Worm (Caenorhabditis elegans): Measurements from ENCODE around the gene tbb-4.

Gene tbb-4

DNA sequence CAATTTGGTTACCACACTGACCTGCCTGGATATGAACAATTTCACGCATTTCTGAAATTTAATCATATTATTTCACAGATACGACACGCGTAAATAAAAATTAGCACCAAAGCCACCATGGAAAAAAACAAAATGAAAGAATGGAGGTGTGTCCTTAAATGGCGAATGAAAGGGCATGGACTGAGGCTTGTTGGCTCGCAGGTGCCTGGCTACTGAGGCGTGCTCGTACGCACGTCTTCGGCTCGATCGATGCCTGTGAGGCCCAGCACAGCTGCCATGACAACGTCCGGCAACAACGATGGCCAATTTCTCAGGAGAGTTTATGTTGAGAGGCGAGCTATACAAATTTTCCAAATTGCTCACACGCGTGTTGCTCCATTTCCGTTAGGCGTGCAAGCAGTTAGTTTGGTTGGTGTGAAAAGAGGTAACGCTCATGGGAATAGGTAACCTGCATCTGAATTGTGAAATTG, at the start of gene tbb-4:
tbb-4 (minus strand) TSS at position 51 of the 470 bp plus-strand sequence.
- TF ChIP-seq ama-1 (optimal IDR thresholded peaks at IDR 0.05), result no peak
- no peak for TF ChIP-seq ets-7 (tag; optimal IDR thresholded peaks at IDR 0.05)
- no peak for TF ChIP-seq flt-1 (GFP tag; IDR thresholded peaks at IDR 0.05)
- no peak for TF ChIP-seq sea-1 (GFP tag; conservative IDR thresholded peaks at IDR 0.05)
- no peak for TF ChIP-seq B0310.2 (tag; optimal IDR thresholded peaks at IDR 0.05)
- no peak for TF ChIP-seq tbx-37 (GFP tag; conservative IDR thresholded peaks at IDR 0.05)
- TF ChIP-seq pes-1 (GFP tag; IDR thresholded peaks at IDR 0.05), result no peak
- no peak for TF ChIP-seq hnd-1 (tag; optimal IDR thresholded peaks at IDR 0.05)
- no peak for TF ChIP-seq tra-4 (tag; optimal IDR thresholded peaks at IDR 0.05)
- no peak for TF ChIP-seq hmg-4 (GFP tag; optimal IDR thresholded peaks at IDR 0.05)
- no peak for TF ChIP-seq ceh-36 (tag; optimal IDR thresholded peaks at IDR 0.05)
- TF ChIP-seq aly-1 (tag; optimal IDR thresholded peaks at IDR 0.05), result no peak
- no peak for TF ChIP-seq scrt-1 (GFP tag; IDR thresholded peaks at IDR 0.05)
- no peak for TF ChIP-seq ceh-13 (GFP tag; optimal IDR thresholded peaks at IDR 0.05)
- no peak for TF ChIP-seq F13C5.2 (tag; optimal IDR thresholded peaks at IDR 0.05)
- no peak for TF ChIP-seq hmbx-1 (tag; optimal IDR thresholded peaks at IDR 0.05)
- no peak for TF ChIP-seq tbx-11 (GFP tag; IDR thresholded peaks at IDR 0.05)

DNA sequence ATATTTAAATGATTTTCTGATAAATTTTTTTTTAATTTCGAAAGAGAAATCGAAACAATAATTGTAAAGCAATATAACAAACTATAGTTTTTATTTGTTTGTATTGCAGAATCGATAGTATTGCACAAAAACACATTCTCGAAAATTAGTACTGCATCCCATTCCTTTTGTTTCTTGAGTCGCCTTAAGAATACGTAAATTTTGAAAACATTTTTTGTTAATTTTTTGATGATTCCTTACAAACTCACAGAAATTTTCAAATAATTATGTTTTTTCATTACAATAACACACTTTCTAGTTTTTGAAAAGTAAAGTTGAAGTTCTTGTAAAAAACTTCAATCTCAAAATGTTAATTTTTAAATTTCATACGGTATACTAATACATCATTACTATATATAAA, 49.5 kb upstream of the tbb-4 start:
- TF ChIP-seq B0310.2 (tag; optimal IDR thresholded peaks at IDR 0.05) (no peak), scrt-1 (GFP tag; IDR thresholded peaks at IDR 0.05) (no peak), hnd-1 (tag; optimal IDR thresholded peaks at IDR 0.05) (no peak), F13C5.2 (tag; optimal IDR thresholded peaks at IDR 0.05) (no peak), flt-1 (GFP tag; IDR thresholded peaks at IDR 0.05) (no peak), hmg-4 (GFP tag; optimal IDR thresholded peaks at IDR 0.05) (no peak), ama-1 (optimal IDR thresholded peaks at IDR 0.05) (no peak), ets-7 (tag; optimal IDR thresholded peaks at IDR 0.05) (no peak), pes-1 (GFP tag; IDR thresholded peaks at IDR 0.05) (no peak), tbx-11 (GFP tag; IDR thresholded peaks at IDR 0.05) (no peak), tra-4 (tag; optimal IDR thresholded peaks at IDR 0.05) (no peak), sea-1 (GFP tag; conservative IDR thresholded peaks at IDR 0.05) (no peak), ceh-36 (tag; optimal IDR thresholded peaks at IDR 0.05) (no peak), tbx-37 (GFP tag; conservative IDR thresholded peaks at IDR 0.05) (no peak), ceh-13 (GFP tag; optimal IDR thresholded peaks at IDR 0.05) (no peak), aly-1 (tag; optimal IDR thresholded peaks at IDR 0.05) (no peak)

DNA sequence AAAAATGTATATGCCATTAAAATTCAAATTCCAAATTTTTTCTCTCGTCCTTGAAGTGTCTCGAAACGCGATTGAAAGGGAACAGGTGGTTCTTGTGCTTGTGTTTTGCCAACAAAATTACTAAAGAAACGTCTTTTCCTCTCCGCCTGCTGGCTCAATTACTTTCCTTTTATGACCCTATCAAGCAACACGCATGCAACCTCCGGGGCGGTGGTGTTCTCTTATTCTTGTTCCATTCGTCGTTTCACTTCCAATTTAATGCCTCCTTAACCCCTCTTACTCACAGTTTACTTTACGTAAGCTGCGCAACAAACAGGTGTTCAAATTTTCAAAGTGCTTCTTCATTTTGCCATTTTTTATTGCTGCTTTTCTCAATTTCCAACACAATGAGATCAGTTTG, 47.1 kb upstream of the tbb-4 start:
- TF ChIP-seq tbx-11 (GFP tag; IDR thresholded peaks at IDR 0.05), result no peak
- no peak for TF ChIP-seq sea-1 (GFP tag; conservative IDR thresholded peaks at IDR 0.05)
- TF ChIP-seq tbx-37 (GFP tag; conservative IDR thresholded peaks at IDR 0.05), result no peak
- TF ChIP-seq ceh-13 (GFP tag; optimal IDR thresholded peaks at IDR 0.05), result no peak
- no peak for TF ChIP-seq ama-1 (optimal IDR thresholded peaks at IDR 0.05)
- TF ChIP-seq scrt-1 (GFP tag; IDR thresholded peaks at IDR 0.05), result no peak
- no peak for TF ChIP-seq flt-1 (GFP tag; IDR thresholded peaks at IDR 0.05)
- no peak for TF ChIP-seq ceh-36 (tag; optimal IDR thresholded peaks at IDR 0.05)
- no peak for TF ChIP-seq ets-7 (tag; optimal IDR thresholded peaks at IDR 0.05)
- no peak for TF ChIP-seq pes-1 (GFP tag; IDR thresholded peaks at IDR 0.05)
- TF ChIP-seq aly-1 (tag; optimal IDR thresholded peaks at IDR 0.05), result no peak

DNA sequence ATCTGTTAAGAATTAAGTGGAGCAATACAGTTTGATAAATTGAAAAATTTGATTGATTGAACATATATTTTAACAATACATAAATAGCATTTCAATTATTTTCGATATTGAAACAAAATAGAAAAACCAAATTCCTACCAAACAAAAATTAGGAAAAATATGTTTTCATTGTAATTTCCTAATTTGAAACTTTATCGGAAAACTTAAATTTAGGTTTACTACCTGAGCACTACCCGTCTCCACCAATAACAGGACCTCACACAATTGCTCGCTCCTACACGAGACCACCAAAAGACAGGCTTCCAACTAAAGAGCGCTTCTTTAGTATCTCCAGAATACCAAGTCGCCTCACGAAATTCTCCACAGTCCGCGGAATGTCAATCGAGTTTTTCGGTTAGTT, 40.1 kb upstream of the tbb-4 start:
- TF ChIP-seq ets-7 (tag; optimal IDR thresholded peaks at IDR 0.05) (no peak), tbx-37 (GFP tag; conservative IDR thresholded peaks at IDR 0.05) (no peak), sea-1 (GFP tag; conservative IDR thresholded peaks at IDR 0.05) (no peak), tbx-11 (GFP tag; IDR thresholded peaks at IDR 0.05) (no peak), ceh-13 (GFP tag; optimal IDR thresholded peaks at IDR 0.05) (no peak), scrt-1 (GFP tag; IDR thresholded peaks at IDR 0.05) (no peak), aly-1 (tag; optimal IDR thresholded peaks at IDR 0.05) (no peak), B0310.2 (tag; optimal IDR thresholded peaks at IDR 0.05) (no peak), hnd-1 (tag; optimal IDR thresholded peaks at IDR 0.05) (no peak), ama-1 (optimal IDR thresholded peaks at IDR 0.05) (no peak), F13C5.2 (tag; optimal IDR thresholded peaks at IDR 0.05) (no peak), pes-1 (GFP tag; IDR thresholded peaks at IDR 0.05) (no peak), hmbx-1 (tag; optimal IDR thresholded peaks at IDR 0.05) (no peak), hmg-4 (GFP tag; optimal IDR thresholded peaks at IDR 0.05) (no peak), tra-4 (tag; optimal IDR thresholded peaks at IDR 0.05) (no peak), flt-1 (GFP tag; IDR thresholded peaks at IDR 0.05) (no peak), ceh-36 (tag; optimal IDR thresholded peaks at IDR 0.05) (no peak)

DNA sequence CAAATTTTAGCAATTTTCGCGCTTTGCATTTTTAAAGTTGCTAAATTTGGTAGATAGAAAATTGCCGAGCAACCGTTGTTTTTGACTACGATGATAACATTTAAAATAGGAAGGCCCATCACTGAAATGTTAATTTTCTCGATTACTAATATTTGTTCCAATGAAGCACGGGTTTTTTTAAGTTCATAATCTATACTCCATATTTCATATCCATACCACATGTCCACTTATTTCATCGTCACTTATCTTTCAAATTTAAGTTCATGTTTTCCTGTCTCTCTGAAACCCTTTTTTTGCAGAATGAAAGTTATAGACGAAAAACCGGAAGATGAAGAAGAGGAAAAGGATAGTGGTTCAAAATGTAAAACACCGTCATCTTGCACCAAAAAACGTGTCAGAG, 35.5 kb upstream of the tbb-4 start, which contains the start of gene gap-2:
gap-2 (plus strand) TSS at position 301 of the 400 bp plus-strand sequence.
- no peak for TF ChIP-seq ama-1 (optimal IDR thresholded peaks at IDR 0.05)
- TF ChIP-seq scrt-1 (GFP tag; IDR thresholded peaks at IDR 0.05), result no peak
- no peak for TF ChIP-seq tbx-37 (GFP tag; conservative IDR thresholded peaks at IDR 0.05)
- no peak for TF ChIP-seq B0310.2 (tag; optimal IDR thresholded peaks at IDR 0.05)
- TF ChIP-seq pes-1 (GFP tag; IDR thresholded peaks at IDR 0.05), result no peak
- TF ChIP-seq sea-1 (GFP tag; conservative IDR thresholded peaks at IDR 0.05), result no peak

DNA sequence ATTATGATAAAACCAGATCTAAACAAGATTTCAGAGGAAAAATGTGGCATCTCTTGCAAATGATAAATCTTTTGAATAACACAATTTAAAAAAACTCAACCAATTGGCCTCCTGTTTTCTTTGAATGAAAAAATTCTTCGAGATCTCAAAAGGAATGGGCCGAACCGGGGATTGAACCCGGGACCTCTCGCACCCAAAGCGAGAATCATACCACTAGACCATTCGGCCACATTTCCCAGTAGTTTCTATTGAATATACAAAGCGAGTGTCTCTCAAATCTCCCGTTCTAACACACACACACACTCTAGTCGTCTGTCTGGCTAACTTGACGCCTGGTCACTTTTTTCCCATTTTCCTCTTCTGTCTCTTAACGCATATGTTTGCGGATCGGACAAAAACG, 30.9 kb upstream of the tbb-4 start:
- TF ChIP-seq tbx-11 (GFP tag; IDR thresholded peaks at IDR 0.05) (peak; percentile 90), hmg-4 (GFP tag; optimal IDR thresholded peaks at IDR 0.05) (peak; percentile 90), tbx-37 (GFP tag; conservative IDR thresholded peaks at IDR 0.05) (peak; percentile 84), ets-7 (tag; optimal IDR thresholded peaks at IDR 0.05) (peak; percentile 72), ceh-36 (tag; optimal IDR thresholded peaks at IDR 0.05) (peak; percentile 88), hmbx-1 (tag; optimal IDR thresholded peaks at IDR 0.05) (peak; percentile 79), flt-1 (GFP tag; IDR thresholded peaks at IDR 0.05) (peak; percentile 93), ceh-13 (GFP tag; optimal IDR thresholded peaks at IDR 0.05) (peak; percentile 78), pes-1 (GFP tag; IDR thresholded peaks at IDR 0.05) (peak; percentile 96), aly-1 (tag; optimal IDR thresholded peaks at IDR 0.05) (peak; percentile 90), sea-1 (GFP tag; conservative IDR thresholded peaks at IDR 0.05) (peak; percentile 91), scrt-1 (GFP tag; IDR thresholded peaks at IDR 0.05) (peak; percentile 92), B0310.2 (tag; optimal IDR thresholded peaks at IDR 0.05) (peak; percentile 89), tra-4 (tag; optimal IDR thresholded peaks at IDR 0.05) (peak; percentile 45), ama-1 (optimal IDR thresholded peaks at IDR 0.05) (no peak), hnd-1 (tag; optimal IDR thresholded peaks at IDR 0.05) (peak; percentile 84), F13C5.2 (tag; optimal IDR thresholded peaks at IDR 0.05) (peak; percentile 94)

DNA sequence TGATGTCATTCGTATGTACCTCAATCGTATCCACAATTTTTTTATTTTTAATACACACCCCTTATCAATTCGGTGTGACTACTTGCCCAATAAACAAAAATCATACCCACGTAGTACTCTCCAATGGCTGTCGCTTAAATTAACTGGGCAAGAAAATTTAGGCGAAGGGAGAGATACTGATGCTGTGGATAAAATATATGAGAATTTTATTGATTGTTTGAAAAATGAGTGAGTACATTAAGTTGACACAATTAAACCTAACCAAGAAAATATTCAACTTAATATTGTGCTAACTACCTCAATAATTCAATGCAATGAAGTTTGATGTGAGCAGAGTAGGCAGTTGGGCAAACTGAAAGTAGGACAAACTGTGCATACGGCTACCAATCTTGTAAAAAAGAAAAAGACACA, 29.0 kb upstream of the tbb-4 start:
- TF ChIP-seq tbx-11 (GFP tag; IDR thresholded peaks at IDR 0.05), result no peak
- peak; percentile 24 for TF ChIP-seq hmg-4 (GFP tag; optimal IDR thresholded peaks at IDR 0.05)
- TF ChIP-seq F13C5.2 (tag; optimal IDR thresholded peaks at IDR 0.05), result peak; percentile 93
- TF ChIP-seq flt-1 (GFP tag; IDR thresholded peaks at IDR 0.05), result peak; percentile 19; the same call in 1 of the 2 replicates

All from whole organism, early embryonic.